Fruit fly (Drosophila melanogaster) whole organism, adult: Measurements from ENCODE around the gene fid.

Experiments used
- CG1620 ChIP-seq: fragments of 200-800 bp; sonication (Bioruptor generic); optimal IDR thresholded peaks from 2 replicates; lab custom pipeline; 2016; ENCODE audit warnings: missing biosample characterization, missing genetic modification characterization
- CG33017 ChIP-seq: fragments of 200-800 bp; sonication (Bioruptor generic); optimal IDR thresholded peaks from 2 replicates; lab custom pipeline; 2018; ENCODE audit warnings: missing biosample characterization, mild to moderate bottlenecking, missing genetic modification characterization, moderate library complexity
- CG7101 ChIP-seq: fragments of 200-800 bp; sonication (Bioruptor generic); optimal IDR thresholded peaks from 2 replicates; lab custom pipeline; 2018; ENCODE audit warnings: missing biosample characterization, mild to moderate bottlenecking, missing genetic modification characterization, moderate library complexity
- Clk ChIP-seq: fragments of 200-800 bp; sonication (Bioruptor generic); optimal IDR thresholded peaks from 2 replicates; lab custom pipeline; 2017; ENCODE audit warnings: missing biosample characterization, missing genetic modification characterization
- Crg-1 ChIP-seq: fragments of 200-800 bp; sonication (Bioruptor generic); optimal IDR thresholded peaks from 2 replicates; lab custom pipeline; 2016; ENCODE audit warnings: missing biosample characterization, missing genetic modification characterization
- Hr96 ChIP-seq: fragments of 200-800 bp; sonication (Bioruptor generic); optimal IDR thresholded peaks from 2 replicates; lab custom pipeline; 2016; ENCODE audit warnings: missing biosample characterization, missing genetic modification characterization
- bab1 ChIP-seq: fragments of 200-800 bp; sonication (Bioruptor generic); optimal IDR thresholded peaks from 3 replicates; lab custom pipeline; 2019; ENCODE audit warnings: missing biosample characterization, mild to moderate bottlenecking, missing genetic modification characterization, moderate library complexity
- cic ChIP-seq: fragments of 200-800 bp; sonication (Bioruptor generic); optimal IDR thresholded peaks from 2 replicates; lab custom pipeline; 2017; ENCODE audit warnings: missing biosample characterization, mild to moderate bottlenecking, missing genetic modification characterization, moderate library complexity
- cnc ChIP-seq, 2 experiments: fragments of >200 bp; optimal IDR thresholded peaks; 2 replicates each; lab custom pipeline; 2017
- kay ChIP-seq: fragments of 200-800 bp; sonication (Bioruptor generic); peaks from one replicate; lab custom pipeline; 2016; ENCODE audit warnings: missing biosample characterization, missing genetic modification characterization, borderline replicate concordance
- ovo ChIP-seq: fragments of 200-800 bp; sonication (Bioruptor generic); optimal IDR thresholded peaks from 2 replicates; lab custom pipeline; 2016; ENCODE audit warnings: missing biosample characterization, missing genetic modification characterization
- pad ChIP-seq: fragments of 200-800 bp; sonication (Bioruptor generic); optimal IDR thresholded peaks from 3 replicates; lab custom pipeline; 2017; ENCODE audit warnings: missing biosample characterization, missing genetic modification characterization, mild to moderate bottlenecking, moderate library complexity, missing genetic modification reagents
- tj ChIP-seq: fragments of 200-800 bp; sonication (Bioruptor generic); optimal IDR thresholded peaks from 3 replicates; lab custom pipeline; 2017; ENCODE audit warnings: missing biosample characterization, mild to moderate bottlenecking, missing genetic modification characterization, moderate library complexity
- toe ChIP-seq: fragments of 200-800 bp; sonication (Bioruptor generic); optimal IDR thresholded peaks from 2 replicates; lab custom pipeline; 2016; ENCODE audit warnings: missing biosample characterization, missing genetic modification characterization

dm6 chr3R:25997068-25997714, 27.3 kb downstream of the fid start:
- no peak for TF ChIP-seq Crg-1 (GFP tag; lab: Kevin White, UChicago)
- no peak for TF ChIP-seq cnc (optimal IDR thresholded peaks at IDR 0.05; lab: Kevin White, UChicago)
- TF ChIP-seq kay (GFP tag; lab: Kevin White, UChicago) = no peak
- TF ChIP-seq cic = no peak
- TF ChIP-seq Hr96 (GFP tag; lab: Kevin White, UChicago) = no peak
- TF ChIP-seq toe (GFP tag; lab: Kevin White, UChicago) = no peak
- TF ChIP-seq CG1620 (GFP tag; lab: Kevin White, UChicago) = no peak
- TF ChIP-seq pad = no peak
- no peak for TF ChIP-seq CG7101
- no peak for TF ChIP-seq bab1
- TF ChIP-seq Clk (GFP tag; lab: Kevin White, UChicago) = no peak
- TF ChIP-seq ovo (GFP tag; lab: Kevin White, UChicago) = no peak
- no peak for TF ChIP-seq CG33017 (tag; lab: Kevin White, UChicago)
- no peak for TF ChIP-seq tj (GFP tag; lab: Kevin White, UChicago)
